Worm (Caenorhabditis elegans) whole organism, late embryonic: Measurements from ENCODE around the gene Y55F3AM.9.

Experiments
- C38D4.7 ChIP-seq: fragments of 200-800 bp; sonication (Bioruptor generic); optimal IDR thresholded peaks from 2 replicates; lab custom pipeline; 2018; ENCODE audit warnings: mild to moderate bottlenecking, missing genetic modification characterization, moderate library complexity, missing compliant biosample characterization
- F13H6.1 ChIP-seq: sonication (generic microtip); optimal IDR thresholded peaks from 2 replicates; lab custom pipeline; 2016; ENCODE audit warnings: missing genetic modification characterization, missing compliant biosample characterization
- K09A11.1 ChIP-seq: sonication (generic microtip); optimal IDR thresholded peaks from 2 replicates; lab custom pipeline; 2017; ENCODE audit warnings: antibody characterized with exemption, mild to moderate bottlenecking, missing genetic modification characterization, missing compliant biosample characterization; ENCODE audit not compliant: insufficient read depth
- T23F11.4 ChIP-seq: fragments of 200-800 bp; sonication (Bioruptor generic); optimal IDR thresholded peaks from 2 replicates; lab custom pipeline; 2018; ENCODE audit warnings: mild to moderate bottlenecking, missing genetic modification characterization, missing compliant biosample characterization
- ceh-14 ChIP-seq: sonication (generic microtip); optimal IDR thresholded peaks from 2 replicates; lab custom pipeline; 2016; ENCODE audit warnings: missing genotype, missing genetic modification characterization, missing compliant biosample characterization
- ceh-18 ChIP-seq: sonication (generic microtip); optimal IDR thresholded peaks from 2 replicates; lab custom pipeline; 2016; ENCODE audit warnings: missing genetic modification characterization, missing compliant biosample characterization
- ceh-19 ChIP-seq: fragments of 200-800 bp; sonication (Bioruptor generic); optimal IDR thresholded peaks from 2 replicates; lab custom pipeline; 2018; ENCODE audit warnings: mild to moderate bottlenecking, missing genetic modification characterization, missing compliant biosample characterization
- ceh-2 ChIP-seq: sonication (generic microtip); optimal IDR thresholded peaks from 2 replicates; lab custom pipeline; 2016; ENCODE audit warnings: missing genotype, missing genetic modification characterization, missing compliant biosample characterization
- ceh-30 ChIP-seq: fragments of 150-350 bp; optimal IDR thresholded peaks from 2 replicates; lab custom pipeline; 2014; ENCODE audit warnings: missing biosample characterization, missing genetic modification characterization
- ceh-31 ChIP-seq: sonication (generic microtip); optimal IDR thresholded peaks from 2 replicates; lab custom pipeline; 2016; ENCODE audit warnings: missing genetic modification characterization, missing compliant biosample characterization
- ceh-34 ChIP-seq: sonication (generic microtip); optimal IDR thresholded peaks from 2 replicates; lab custom pipeline; 2016; ENCODE audit warnings: mild to moderate bottlenecking, missing genetic modification characterization, missing compliant biosample characterization
- ceh-48 ChIP-seq: sonication (generic microtip); optimal IDR thresholded peaks from 2 replicates; lab custom pipeline; 2016; ENCODE audit warnings: missing genetic modification characterization, inconsistent platforms, missing compliant biosample characterization
- ceh-6 ChIP-seq: fragments of 200-800 bp; sonication (Bioruptor generic); optimal IDR thresholded peaks from 2 replicates; lab custom pipeline; 2018; ENCODE audit warnings: mild to moderate bottlenecking, missing genetic modification characterization, missing compliant biosample characterization
- dve-1 ChIP-seq: sonication (generic microtip); optimal IDR thresholded peaks from 2 replicates; lab custom pipeline; 2017; ENCODE audit warnings: antibody characterized with exemption, mild to moderate bottlenecking, missing genetic modification characterization, missing compliant biosample characterization
- ets-4 ChIP-seq: sonication (generic microtip); optimal IDR thresholded peaks from 2 replicates; lab custom pipeline; 2016; ENCODE audit warnings: missing genetic modification characterization, missing compliant biosample characterization
- fkh-10 ChIP-seq: fragments of 150-350 bp; optimal IDR thresholded peaks from 2 replicates; lab custom pipeline; 2014; ENCODE audit warnings: missing biosample characterization, missing genetic modification reagents, missing genetic modification characterization
- hlh-15 ChIP-seq: sonication (generic microtip); optimal IDR thresholded peaks from 2 replicates; lab custom pipeline; 2016; ENCODE audit warnings: missing genetic modification characterization, missing compliant biosample characterization
- hlh-30 ChIP-seq: sonication (generic microtip); optimal IDR thresholded peaks from 2 replicates; lab custom pipeline; 2017; ENCODE audit warnings: antibody characterized with exemption, missing genetic modification characterization, missing compliant biosample characterization; ENCODE audit not compliant: insufficient read depth
- hlh-8 ChIP-seq: sonication (generic microtip); optimal IDR thresholded peaks from 2 replicates; lab custom pipeline; 2016; ENCODE audit warnings: missing genotype, missing genetic modification characterization, missing compliant biosample characterization
- lin-11 ChIP-seq: fragments of 200-800 bp; sonication (Bioruptor generic); optimal IDR thresholded peaks from 2 replicates; lab custom pipeline; 2018; ENCODE audit warnings: mild to moderate bottlenecking, missing genetic modification characterization, missing compliant biosample characterization
- madf-2 ChIP-seq: sonication (generic microtip); optimal IDR thresholded peaks from 2 replicates; lab custom pipeline; 2017; ENCODE audit warnings: missing genetic modification characterization, missing compliant biosample characterization
- nfya-1 ChIP-seq: sonication (generic microtip); optimal IDR thresholded peaks from 2 replicates; lab custom pipeline; 2017; ENCODE audit warnings: missing genetic modification characterization, mild to moderate bottlenecking, missing compliant biosample characterization, antibody characterized with exemption, moderate library complexity
- nhr-11 ChIP-seq: fragments of 150-350 bp; optimal IDR thresholded peaks from 2 replicates; lab custom pipeline; 2014; ENCODE audit warnings: missing biosample characterization, missing genetic modification characterization
- pax-1 ChIP-seq: fragments of 150-350 bp; optimal IDR thresholded peaks from 2 replicates; lab custom pipeline; 2014; ENCODE audit warnings: missing biosample characterization, missing genetic modification characterization
- pha-2 ChIP-seq: sonication (generic microtip); optimal IDR thresholded peaks from 2 replicates; lab custom pipeline; 2017; ENCODE audit warnings: mild to moderate bottlenecking, missing genetic modification characterization, missing compliant biosample characterization
- pha-4 ChIP-seq: fragments of 150-350 bp; optimal IDR thresholded peaks from 2 replicates; lab custom pipeline; 2018; ENCODE audit warnings: missing biosample characterization, missing genetic modification reagents, missing genetic modification characterization
- pqm-1 ChIP-seq: sonication (generic microtip); optimal IDR thresholded peaks from 2 replicates; lab custom pipeline; 2016; ENCODE audit warnings: missing genetic modification characterization, missing compliant biosample characterization
- ref-2 ChIP-seq: sonication (generic microtip); optimal IDR thresholded peaks from 2 replicates; lab custom pipeline; 2016; ENCODE audit warnings: missing genetic modification characterization, missing compliant biosample characterization
- rnt-1 ChIP-seq: sonication (generic microtip); optimal IDR thresholded peaks from 2 replicates; lab custom pipeline; 2016; ENCODE audit warnings: missing genetic modification characterization, missing compliant biosample characterization
- sdc-2 ChIP-seq: sonication (generic microtip); optimal IDR thresholded peaks from 2 replicates; lab custom pipeline; 2016; ENCODE audit warnings: missing genotype, missing genetic modification characterization, missing compliant biosample characterization
- sox-2 ChIP-seq: fragments of 200-800 bp; sonication (Bioruptor generic); IDR thresholded peaks from 2 replicates; pipeline ENCODE4 v1.3.6; 2022; ENCODE audit warnings: missing genetic modification reagents, missing genetic modification characterization, missing compliant biosample characterization
- sox-4 ChIP-seq: sonication (generic microtip); optimal IDR thresholded peaks from 2 replicates; lab custom pipeline; 2017; ENCODE audit warnings: mild to moderate bottlenecking, missing genetic modification characterization, inconsistent platforms, missing compliant biosample characterization
- tbx-2 ChIP-seq: sonication (generic microtip); optimal IDR thresholded peaks from 2 replicates; lab custom pipeline; 2016; ENCODE audit warnings: missing genetic modification characterization, missing compliant biosample characterization
- tbx-7 ChIP-seq: sonication (generic microtip); optimal IDR thresholded peaks from 2 replicates; lab custom pipeline; 2016; ENCODE audit warnings: missing genotype, missing genetic modification characterization, missing compliant biosample characterization
- unc-42 ChIP-seq: sonication (generic microtip); optimal IDR thresholded peaks from 2 replicates; lab custom pipeline; 2016; ENCODE audit warnings: missing genotype, missing genetic modification characterization, missing compliant biosample characterization
- unc-55 ChIP-seq: sonication (generic microtip); optimal IDR thresholded peaks from 2 replicates; lab custom pipeline; 2017; ENCODE audit warnings: missing biosample characterization, missing genetic modification reagents, missing genetic modification characterization
- unc-86 ChIP-seq: sonication (generic microtip); optimal IDR thresholded peaks from 2 replicates; lab custom pipeline; 2016; ENCODE audit warnings: missing genetic modification characterization, missing compliant biosample characterization

Y55F3AM.9 gene

ce11 chrIV:1015430-1015829 lies 5.9 kb upstream of the Y55F3AM.9 start:
- TF ChIP-seq ceh-19 = no peak

ce11 chrIV:1013233-1013798 lies 3.8 kb upstream of the Y55F3AM.9 start:
- TF ChIP-seq lin-11 = no peak
- TF ChIP-seq pha-2 = no peak
- TF ChIP-seq T23F11.4 (GFP tag; lab: Kevin White, UChicago) = no peak
- TF ChIP-seq F13H6.1 (tag; lab: Kevin White, UChicago) = no peak
- no peak for TF ChIP-seq ceh-6
- TF ChIP-seq ceh-18 (tag; lab: Kevin White, UChicago) = no peak

ce11 chrIV:1012447-1012846 lies 2.9 kb upstream of the Y55F3AM.9 start, which contains the start of gene rbm-39:
Gene rbm-39, plus strand, starts transcription at chrIV:1012624.
- TF ChIP-seq unc-42 (tag; lab: Kevin White, UChicago) (peak; percentile 99), ceh-18 (tag; lab: Kevin White, UChicago) (peak; percentile 22), sox-2 (GFP tag; lab: Robert Waterston, UW) (no peak), madf-2 (tag; lab: Kevin White, UChicago) (peak; percentile 21), sdc-2 (tag; lab: Kevin White, UChicago) (no peak), tbx-7 (tag; lab: Kevin White, UChicago) (no peak), ceh-31 (tag; lab: Kevin White, UChicago) (peak; percentile 55), hlh-8 (tag; lab: Kevin White, UChicago) (no peak), ceh-48 (tag; lab: Kevin White, UChicago) (peak; percentile 5), C38D4.7 (GFP tag; lab: Kevin White, UChicago) (no peak), tbx-2 (tag; lab: Kevin White, UChicago) (peak; percentile 43), hlh-30 (tag; lab: Kevin White, UChicago) (peak; percentile 83), ceh-2 (tag; lab: Kevin White, UChicago) (peak; percentile 18), fkh-10 (no peak), pha-2 (peak; percentile 11), unc-55 (peak; percentile 49), pax-1 (tag; lab: Kevin White, UChicago) (peak; percentile 40), ref-2 (no peak), ceh-34 (tag; lab: Kevin White, UChicago) (peak; percentile 39), nfya-1 (tag; lab: Kevin White, UChicago) (peak; percentile 64), ceh-14 (peak; percentile 43), F13H6.1 (tag; lab: Kevin White, UChicago) (no peak), ceh-30 (tag; lab: Kevin White, UChicago) (no peak), unc-86 (tag; lab: Kevin White, UChicago) (no peak)

ce11 chrIV:1011776-1012175 lies 2.2 kb upstream of the Y55F3AM.9 start:
- TF ChIP-seq sdc-2 (tag; lab: Kevin White, UChicago) (no peak), pax-1 (tag; lab: Kevin White, UChicago) (no peak), K09A11.1 (tag; lab: Kevin White, UChicago) (no peak), pqm-1 (no peak), rnt-1 (no peak), sox-4 (no peak), hlh-15 (tag; lab: Kevin White, UChicago) (no peak), nhr-11 (tag; lab: Kevin White, UChicago) (no peak), pha-4 (tag; lab: Kevin White, UChicago) (no peak), ceh-2 (tag; lab: Kevin White, UChicago) (no peak), ets-4 (tag; lab: Kevin White, UChicago) (no peak), nfya-1 (tag; lab: Kevin White, UChicago) (no peak), dve-1 (tag; lab: Kevin White, UChicago) (no peak), ceh-34 (tag; lab: Kevin White, UChicago) (no peak)
